Worm (Caenorhabditis elegans): Measurements from ENCODE around the gene sax-3.

Gene sax-3

DNA sequence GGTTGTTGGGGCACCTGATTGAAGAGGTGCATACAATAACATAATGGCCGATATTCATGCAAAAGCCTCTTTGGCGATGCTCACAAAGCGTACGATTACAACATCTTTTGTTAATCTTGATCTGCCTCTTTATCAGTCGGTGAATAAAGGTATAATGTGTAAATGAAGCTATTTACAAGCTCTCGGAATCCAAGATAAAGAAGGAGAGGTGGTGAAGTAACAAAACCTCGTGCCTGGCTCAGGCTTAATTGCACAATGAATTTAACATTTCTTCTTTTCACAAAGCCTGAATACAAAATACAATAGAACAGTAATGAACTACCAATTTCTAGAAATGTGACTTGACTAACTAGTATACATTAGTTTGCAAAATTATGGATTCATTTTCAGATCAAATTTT is 41.5 kb upstream of the sax-3 start:
- TF ChIP-seq F37B4.10 (GFP tag; IDR thresholded peaks at IDR 0.05): no peak

DNA sequence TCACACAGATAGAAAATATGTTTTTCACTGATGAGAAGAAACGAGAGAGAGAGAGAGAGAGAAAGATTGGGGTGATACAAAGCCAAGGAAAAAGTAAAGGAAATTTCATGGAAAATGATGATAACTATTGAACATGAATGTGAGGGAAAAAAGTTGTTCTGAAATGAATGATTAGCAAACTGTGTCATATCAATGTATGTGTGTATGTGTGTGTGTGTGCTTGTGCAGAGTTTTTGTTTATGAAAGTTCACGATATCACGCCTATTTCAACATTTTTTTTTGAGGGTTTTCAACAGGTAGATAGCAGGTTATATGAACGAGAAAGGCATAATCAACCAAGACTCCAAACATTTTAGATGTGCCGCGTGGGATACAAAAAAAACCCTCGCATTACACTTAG is 40.8 kb upstream of the sax-3 start:
- TF ChIP-seq nhr-80 (tag; optimal IDR thresholded peaks at IDR 0.05) (peak; percentile 67), bed-2 (GFP tag; IDR thresholded peaks at IDR 0.05) (no peak), hsf-1 (GFP tag; IDR thresholded peaks at IDR 0.05) (0 out of 2 replicates have a peak, but pooled peaks have one; percentile 17)

DNA sequence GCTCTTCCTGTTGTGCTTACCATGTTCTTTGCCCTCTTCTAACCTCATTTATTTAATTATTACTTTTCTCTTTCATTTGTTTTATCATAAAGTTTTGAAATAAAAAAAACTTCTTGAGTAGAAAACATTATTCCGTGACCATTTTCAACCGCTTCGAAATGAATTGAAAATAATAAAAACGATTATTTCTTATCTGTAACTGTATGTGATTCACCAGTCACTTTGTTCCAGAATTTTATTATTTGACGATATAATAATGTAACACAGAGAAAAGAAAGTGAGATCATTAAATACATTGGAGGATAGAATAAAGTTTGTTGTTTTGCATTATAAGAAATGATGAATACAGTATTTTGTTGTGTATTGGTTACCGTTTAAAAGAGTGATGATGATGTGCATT is 39.3 kb upstream of the sax-3 start:
- TF ChIP-seq nhr-80 (tag; optimal IDR thresholded peaks at IDR 0.05) (peak; percentile 34), Y53G8AR.9 (GFP tag; conservative IDR thresholded peaks at IDR 0.05) (no peak), cebp-1 (GFP tag; IDR thresholded peaks at IDR 0.05) (no peak), cebp-1 (tag; optimal IDR thresholded peaks at IDR 0.05) (peak; percentile 8), nhr-179 (tag; optimal IDR thresholded peaks at IDR 0.05) (no peak)

DNA sequence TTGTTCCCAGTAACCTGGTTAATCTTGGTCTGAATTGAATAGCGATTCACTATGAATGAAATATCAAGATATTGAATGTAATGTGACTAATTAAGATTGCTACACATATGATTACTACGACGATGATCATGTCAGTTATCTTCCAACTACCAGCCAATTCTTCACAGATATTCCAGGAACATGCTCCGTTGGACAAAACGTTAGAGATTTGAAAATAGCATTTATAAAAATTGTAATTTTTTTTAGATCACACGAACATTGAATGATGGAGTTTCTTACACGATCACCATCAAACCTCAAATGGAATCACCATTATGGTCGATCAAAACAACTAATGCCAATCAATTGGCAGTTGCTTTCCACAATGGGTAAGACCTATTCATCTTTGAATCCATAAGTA is 37.3 kb upstream of the sax-3 start:
- no peak for TF ChIP-seq B0261.1 (tag; optimal IDR thresholded peaks at IDR 0.05)
- no peak for TF ChIP-seq rec-8 (tag; optimal IDR thresholded peaks at IDR 0.05)

DNA sequence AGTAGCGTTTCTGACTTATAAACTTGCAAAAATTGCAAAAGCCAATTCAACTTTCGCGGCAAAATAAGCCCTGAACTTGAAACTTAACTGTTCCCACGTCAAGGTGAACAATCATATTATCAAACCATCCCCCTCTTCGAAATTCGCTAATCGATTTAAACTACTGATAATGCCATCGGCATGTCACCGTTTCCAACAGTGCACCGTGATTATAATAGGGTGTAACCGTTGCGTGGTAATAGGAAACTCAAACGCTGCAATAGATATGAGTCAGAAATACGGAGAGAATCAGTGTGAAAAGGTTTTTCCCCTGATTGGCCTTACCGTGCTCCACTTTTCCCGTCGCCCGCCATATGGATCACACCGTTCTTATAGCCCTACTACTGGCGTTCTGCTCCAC is 35.2 kb upstream of the sax-3 start:
- TF ChIP-seq Y56A3A.18 (GFP tag; IDR thresholded peaks at IDR 0.05) (no peak), let-607 (tag; optimal IDR thresholded peaks at IDR 0.05) (peak; percentile 22 to 56), nhr-80 (tag; optimal IDR thresholded peaks at IDR 0.05) (peak; percentile 93), ets-4 (GFP tag; optimal IDR thresholded peaks at IDR 0.05) (peak; percentile 57), pbrm-1 (GFP tag; IDR thresholded peaks at IDR 0.05) (no peak), cebp-1 (GFP tag; IDR thresholded peaks at IDR 0.05) (no peak), cebp-1 (tag; optimal IDR thresholded peaks at IDR 0.05) (peak; percentile 7), nfya-2 (GFP tag; IDR thresholded peaks at IDR 0.05) (no peak), lag-1 (GFP tag; IDR thresholded peaks at IDR 0.05) (no peak), dpff-1 (tag; optimal IDR thresholded peaks at IDR 0.05) (no peak), dox-1 (GFP tag; IDR thresholded peaks at IDR 0.05) (peak; percentile 63; the same call in 1 of the 2 replicates), egl-18 (GFP tag; IDR thresholded peaks at IDR 0.05) (no peak), madf-6 (GFP tag; IDR thresholded peaks at IDR 0.05) (no peak), C17E4.6 (GFP tag; IDR thresholded peaks at IDR 0.05) (no peak), egrh-3 (GFP tag; IDR thresholded peaks at IDR 0.05) (no peak), repo-1 (tag; optimal IDR thresholded peaks at IDR 0.05) (no peak), mcd-1 (GFP tag; IDR thresholded peaks at IDR 0.05) (no peak), hmg-1.2 (GFP tag; IDR thresholded peaks at IDR 0.05) (no peak), him-1 (tag; optimal IDR thresholded peaks at IDR 0.05) (no peak), T07F8.4 (tag; optimal IDR thresholded peaks at IDR 0.05) (no peak), attf-6 (GFP tag; IDR thresholded peaks at IDR 0.05) (no peak)

DNA sequence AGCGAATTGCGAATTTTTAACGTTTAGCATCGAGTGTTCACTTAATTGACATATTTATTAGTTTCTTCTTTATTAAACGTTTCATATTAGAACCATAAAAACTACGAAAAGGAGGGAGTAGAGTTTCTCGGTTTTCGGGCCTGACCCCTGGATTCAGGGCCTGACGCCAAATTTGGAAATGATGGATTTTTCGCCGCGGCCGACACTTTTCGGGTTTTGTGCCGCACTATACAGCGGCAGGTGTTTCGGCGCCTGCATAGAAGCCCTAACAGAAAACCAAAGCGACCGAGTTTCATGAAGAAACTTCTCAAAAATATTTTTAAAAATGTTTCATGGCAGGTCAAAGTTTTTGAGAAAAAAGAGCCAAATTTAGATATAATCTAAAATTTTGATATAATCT is 34.6 kb upstream of the sax-3 start:
- TF ChIP-seq snpc-4 (GFP tag; optimal IDR thresholded peaks at IDR 0.05): peak; percentile 18
- peak in 2 of 4 experiments; percentile 64 to 78 for TF ChIP-seq snpc-4 (tag; optimal IDR thresholded peaks at IDR 0.05)
- no peak for TF ChIP-seq somi-1 (GFP tag; optimal IDR thresholded peaks at IDR 0.05)
- TF ChIP-seq rpc-1 (optimal IDR thresholded peaks at IDR 0.05): no peak
- no peak for TF ChIP-seq rpc-1 (tag; optimal IDR thresholded peaks at IDR 0.05)
- TF ChIP-seq F57C9.4 (tag; optimal IDR thresholded peaks at IDR 0.05): no peak
- TF ChIP-seq dpff-1 (tag; optimal IDR thresholded peaks at IDR 0.05): no peak

All from whole organism, young adult.